Fruit fly (Drosophila melanogaster): ENCODE measurements around the gene CD98hc.

Gene CD98hc

dm6 chr3R:8027203-8027688 is 49.0 kb upstream of the CD98hc start (continued):
- TF ChIP-seq tx (GFP tag; optimal IDR thresholded peaks at IDR 0.05) (no peak), CG8924 (tag; optimal IDR thresholded peaks at IDR 0.05) (peak; percentile 94), CG1602 (GFP tag; optimal IDR thresholded peaks at IDR 0.05) (peak; percentile 78), Dfd (GFP tag; optimal IDR thresholded peaks at IDR 0.05) (no peak), CG11093 (GFP tag; IDR thresholded peaks at IDR 0.05) (peak; percentile 34; the same call in 1 of the 3 replicates), ac (GFP tag; optimal IDR thresholded peaks at IDR 0.05) (no peak), CG7928 (GFP tag; optimal IDR thresholded peaks at IDR 0.05) (no peak), usp (GFP tag; optimal IDR thresholded peaks at IDR 0.05) (no peak), CG18011 (GFP tag; optimal IDR thresholded peaks at IDR 0.05) (peak; percentile 40), HmgD (GFP tag; optimal IDR thresholded peaks at IDR 0.05) (no peak), CG14441 (GFP tag; IDR thresholded peaks at IDR 0.05) (peak; percentile 63), lilli (GFP tag; optimal IDR thresholded peaks at IDR 0.05) (peak; percentile 68), Ssrp (tag; optimal IDR thresholded peaks at IDR 0.05) (peak; percentile 93), D19B (GFP tag; optimal IDR thresholded peaks at IDR 0.05) (peak; percentile 19), chn (GFP tag; optimal IDR thresholded peaks at IDR 0.05) (peak; percentile 31), CG8089 (GFP tag; optimal IDR thresholded peaks at IDR 0.05) (no peak), dmrt99B (tag; optimal IDR thresholded peaks at IDR 0.05) (peak; percentile 92), Six4 (GFP tag; optimal IDR thresholded peaks at IDR 0.05) (peak; percentile 60), CG10209 (GFP tag; optimal IDR thresholded peaks at IDR 0.05) (peak; percentile 92), CG10565 (GFP tag; optimal IDR thresholded peaks at IDR 0.05) (no peak), twi (tag; optimal IDR thresholded peaks at IDR 0.05) (no peak), hbn (GFP tag; IDR thresholded peaks at IDR 0.05; ENCODE audit: partially characterized antibody) (0 out of 2 replicates have a peak, but pooled peaks have one; percentile 28), HLH54F (GFP tag; optimal IDR thresholded peaks at IDR 0.05) (peak; percentile 5), schlank (tag; optimal IDR thresholded peaks at IDR 0.05) (peak; percentile 48), CG7987 (GFP tag; optimal IDR thresholded peaks at IDR 0.05) (peak; percentile 44), lola (GFP tag; optimal IDR thresholded peaks at IDR 0.05) (peak in 1 of 3 experiments; percentile 90), CG6683 (GFP tag; optimal IDR thresholded peaks at IDR 0.05) (peak; percentile 75), Nf-YA (GFP tag; IDR thresholded peaks at IDR 0.05) (no peak), trem (tag; optimal IDR thresholded peaks at IDR 0.05) (peak; percentile 71), kni (GFP tag; optimal IDR thresholded peaks at IDR 0.05) (no peak), vfl (GFP tag; optimal IDR thresholded peaks at IDR 0.05) (no peak), CG15011 (GFP tag; optimal IDR thresholded peaks at IDR 0.05) (no peak), Usf (GFP tag; optimal IDR thresholded peaks at IDR 0.05) (peak; percentile 70), Ada2b (GFP tag; IDR thresholded peaks at IDR 0.05) (peak; percentile 28; the same call in 1 of the 2 replicates), ro (GFP tag; IDR thresholded peaks at IDR 0.05) (0 out of 2 replicates have a peak, but pooled peaks have one; percentile 26), CG34224 (GFP tag; IDR thresholded peaks at IDR 0.05; ENCODE audit: partially characterized antibody) (no peak; the same call in 2 of the 3 replicates), CG9609 (GFP tag; optimal IDR thresholded peaks at IDR 0.05) (peak; percentile 44), chm (GFP tag; IDR thresholded peaks at IDR 0.05) (peak; percentile 54; the same call in 1 of the 2 replicates), Atf3 (GFP tag; optimal IDR thresholded peaks at IDR 0.05) (peak; percentile 25), CG10959 (GFP tag; IDR thresholded peaks at IDR 0.05) (0 out of 2 replicates have a peak, but pooled peaks have one; percentile 4), vnd (GFP tag; IDR thresholded peaks at IDR 0.05; ENCODE audit: partially characterized antibody) (no peak), ssp (GFP tag; IDR thresholded peaks at IDR 0.05) (no peak; the same call in none of the 2 replicates), btn (GFP tag; optimal IDR thresholded peaks at IDR 0.05) (no peak), sr (GFP tag; IDR thresholded peaks at IDR 0.05) (no peak), ham (GFP tag; IDR thresholded peaks at IDR 0.05) (no peak), tap (tag; optimal IDR thresholded peaks at IDR 0.05) (peak; percentile 77), CG3847 (GFP tag; IDR thresholded peaks at IDR 0.05) (peak; percentile 82), CG8944 (GFP tag; optimal IDR thresholded peaks at IDR 0.05) (no peak), CG3838 (GFP tag; optimal IDR thresholded peaks at IDR 0.05) (peak; percentile 21), eve (GFP tag; optimal IDR thresholded peaks at IDR 0.05) (no peak), Rfx (GFP tag; IDR thresholded peaks at IDR 0.05) (peak; percentile 76)
